Worm (Caenorhabditis elegans) whole organism, mixed stage, embryonic: Measurements from ENCODE around the gene F55H2.8.

Experiments
- ces-1 ChIP-seq: fragments of 150-350 bp; optimal IDR thresholded peaks from 2 replicates; lab custom pipeline; 2014; ENCODE audit warnings: missing biosample characterization, missing genetic modification reagents, missing genetic modification characterization
- nhr-28 ChIP-seq: fragments of 150-350 bp; optimal IDR thresholded peaks from 2 replicates; lab custom pipeline; 2014; ENCODE audit warnings: missing biosample characterization, missing genetic modification characterization
- pha-4 ChIP-seq: fragments of 150-350 bp; optimal IDR thresholded peaks from 2 replicates; lab custom pipeline; 2018; ENCODE audit warnings: missing biosample characterization, missing genetic modification reagents, missing genetic modification characterization
- snpc-4 ChIP-seq: fragments of 150-350 bp; optimal IDR thresholded peaks from 2 replicates; lab custom pipeline; 2014; ENCODE audit warnings: missing biosample characterization, missing genetic modification characterization
- tbx-8 ChIP-seq: fragments of 200-800 bp; sonication (Bioruptor generic); optimal IDR thresholded peaks from 2 replicates; lab custom pipeline; 2018; ENCODE audit warnings: mild to moderate bottlenecking, missing genetic modification characterization, moderate library complexity, missing compliant biosample characterization
- unc-62 ChIP-seq: fragments of 150-350 bp; optimal IDR thresholded peaks from 2 replicates; lab custom pipeline; 2014; ENCODE audit warnings: missing biosample characterization, missing genetic modification reagents, missing genetic modification characterization
- ztf-11 ChIP-seq: fragments of 150-350 bp; optimal IDR thresholded peaks from 2 replicates; lab custom pipeline; 2014; ENCODE audit warnings: missing biosample characterization, missing genetic modification characterization

- no peak for TF ChIP-seq snpc-4 (tag; lab: Kevin White, UChicago)
- TF ChIP-seq nhr-28 (tag; lab: Kevin White, UChicago): no peak
- TF ChIP-seq tbx-8 (GFP tag; lab: Kevin White, UChicago): no peak
- TF ChIP-seq pha-4: no peak
- no peak for TF ChIP-seq ztf-11
- no peak for TF ChIP-seq unc-62 (GFP tag; lab: Kevin White, UChicago)
- no peak for TF ChIP-seq ces-1 (GFP tag; lab: Kevin White, UChicago)
Measured at ce11 chrIII:9542280-9542679, 28.6 kb downstream of the F55H2.8 start, which contains the start of gene mut-7.
